Fruit fly (Drosophila melanogaster): ENCODE measurements around the gene CG13692.

The CG13692 gene

dm6 chr2L:471021-471479 is 49.5 kb downstream of the CG13692 start (continued):
- TF ChIP-seq lilli (GFP tag; optimal IDR thresholded peaks at IDR 0.05) (no peak), Dip2 (GFP tag; IDR thresholded peaks at IDR 0.05) (no peak), GATAe (GFP tag; conservative IDR thresholded peaks at IDR 0.05) (no peak), nerfin-1 (tag; optimal IDR thresholded peaks at IDR 0.05) (peak; percentile 52), pnt (GFP tag; optimal IDR thresholded peaks at IDR 0.05) (no peak), fd3F (GFP tag; optimal IDR thresholded peaks at IDR 0.05) (peak; percentile 41), Atf-2 (GFP tag; optimal IDR thresholded peaks at IDR 0.05) (no peak), CG12744 (GFP tag; optimal IDR thresholded peaks at IDR 0.05) (no peak), CG17361 (GFP tag; IDR thresholded peaks at IDR 0.05) (no peak; the same call in 2 of the 3 replicates), dan (GFP tag; IDR thresholded peaks at IDR 0.05) (no peak), Bteb2 (GFP tag; optimal IDR thresholded peaks at IDR 0.05) (no peak), Mad (GFP tag; optimal IDR thresholded peaks at IDR 0.05) (no peak), tna (GFP tag; IDR thresholded peaks at IDR 0.05; ENCODE audit: partially characterized antibody) (no peak), crol (GFP tag; IDR thresholded peaks at IDR 0.05) (peak; percentile 84), CG17802 (tag; optimal IDR thresholded peaks at IDR 0.05) (peak; percentile 20), CG14441 (GFP tag; IDR thresholded peaks at IDR 0.05) (no peak), run (tag; optimal IDR thresholded peaks at IDR 0.05) (peak; percentile 68), fd64A (GFP tag; optimal IDR thresholded peaks at IDR 0.05) (no peak), sim (GFP tag; IDR thresholded peaks at IDR 0.05) (no peak), Taf1 (GFP tag; IDR thresholded peaks at IDR 0.05) (no peak), otp (GFP tag; IDR thresholded peaks at IDR 0.05) (no peak), CG6854 (GFP tag; optimal IDR thresholded peaks at IDR 0.05) (no peak), CG31365 (tag; optimal IDR thresholded peaks at IDR 0.05) (no peak), ttk (GFP tag; IDR thresholded peaks at IDR 0.05) (no peak), CG8281 (tag; optimal IDR thresholded peaks at IDR 0.05) (no peak), CG9727 (GFP tag; optimal IDR thresholded peaks at IDR 0.05) (peak; percentile 29), Neu2 (GFP tag; optimal IDR thresholded peaks at IDR 0.05; ENCODE audit: borderline replicate concordance) (no peak), CG18476 (GFP tag; optimal IDR thresholded peaks at IDR 0.05) (no peak), bbx (GFP tag; IDR thresholded peaks at IDR 0.05; ENCODE audit: partially characterized antibody) (no peak), CG13123 (GFP tag; optimal IDR thresholded peaks at IDR 0.05) (no peak), Jarid2 (GFP tag; optimal IDR thresholded peaks at IDR 0.05) (peak; percentile 32), sens-2 (GFP tag; IDR thresholded peaks at IDR 0.05) (no peak), gcm2 (GFP tag; optimal IDR thresholded peaks at IDR 0.05) (no peak), Mes4 (GFP tag; optimal IDR thresholded peaks at IDR 0.05) (no peak), Rx (GFP tag; IDR thresholded peaks at IDR 0.05) (no peak), CG14014 (GFP tag; IDR thresholded peaks at IDR 0.05) (no peak), CG10979 (tag; optimal IDR thresholded peaks at IDR 0.05) (peak; percentile 73), sna (GFP tag; IDR thresholded peaks at IDR 0.05; ENCODE audit: partially characterized antibody) (no peak), CG14710 (tag; optimal IDR thresholded peaks at IDR 0.05) (peak; percentile 4), HLH3B (GFP tag; IDR thresholded peaks at IDR 0.05) (no peak), salm (tag; optimal IDR thresholded peaks at IDR 0.05) (peak; percentile 70), tin (GFP tag; optimal IDR thresholded peaks at IDR 0.05) (peak; percentile 6), Gug (GFP tag; IDR thresholded peaks at IDR 0.05) (0 out of 4 replicates have a peak, but pooled peaks have one; percentile 10), ab (GFP tag; optimal IDR thresholded peaks at IDR 0.05) (no peak), C15 (GFP tag; IDR thresholded peaks at IDR 0.05) (no peak), HmgZ (tag; optimal IDR thresholded peaks at IDR 0.05) (no peak), zfh2 (GFP tag; optimal IDR thresholded peaks at IDR 0.05) (no peak), jumu (GFP tag; optimal IDR thresholded peaks at IDR 0.05) (no peak), CG13296 (GFP tag; optimal IDR thresholded peaks at IDR 0.05) (peak; percentile 28), knrl (GFP tag; IDR thresholded peaks at IDR 0.05; ENCODE audit: partially characterized antibody) (no peak), CHES-1-like (GFP tag; optimal IDR thresholded peaks at IDR 0.05) (no peak), Chrac-16 (GFP tag; optimal IDR thresholded peaks at IDR 0.05) (peak; percentile 35)

Data from whole organism, embryonic.